Worm (Caenorhabditis elegans): ENCODE results near the gene ZC190.5.

- TF ChIP-seq dao-5 (tag; optimal IDR thresholded peaks at IDR 0.05) (no peak), him-1 (tag; optimal IDR thresholded peaks at IDR 0.05) (no peak)
These were observed 35.6 kb downstream of the ZC190.5 start, which contains the start of the genes F28A12.10 and acd-4 for ce11 chrV:8637666-8638271.

Measured in whole organism, L4/young adult.